Fruit fly (Drosophila melanogaster) whole organism, prepupa: ENCODE results near the gene CG5191.

ENCODE experiments used
- Blimp-1 ChIP-seq: fragments of 200-800 bp; sonication (Bioruptor generic); optimal IDR thresholded peaks from 3 replicates; lab custom pipeline; 2017; ENCODE audit warnings: missing biosample characterization, missing genetic modification characterization, mild to moderate bottlenecking, moderate library complexity, missing genetic modification reagents
- CG11294 ChIP-seq: fragments of 200-800 bp; sonication (Bioruptor generic); IDR thresholded peaks from 2 replicates; pipeline ENCODE4 v1.3.6; 2022; ENCODE audit warnings: missing biosample characterization, missing genetic modification characterization
- CG11762 ChIP-seq: fragments of 200-800 bp; sonication (Bioruptor generic); optimal IDR thresholded peaks from 3 replicates; lab custom pipeline; 2016; ENCODE audit warnings: missing biosample characterization, missing genetic modification characterization; ENCODE audit not compliant: insufficient read depth
- CG15336 ChIP-seq: fragments of 200-800 bp; sonication (Bioruptor generic); IDR thresholded peaks from 2 replicates; pipeline ENCODE4 v1.3.6; 2022; ENCODE audit warnings: missing biosample characterization, missing genetic modification characterization
- CG1621 ChIP-seq: fragments of 200-800 bp; sonication (Bioruptor generic); optimal IDR thresholded peaks from 3 replicates; lab custom pipeline; 2018; ENCODE audit warnings: missing biosample characterization, mild to moderate bottlenecking, missing genetic modification characterization
- CG3032 ChIP-seq: fragments of 200-800 bp; optimal IDR thresholded peaks from 2 replicates; lab custom pipeline; 2019; ENCODE audit warnings: missing biosample characterization, mild to moderate bottlenecking, missing genetic modification characterization, moderate library complexity
- CG31627 ChIP-seq: fragments of 200-800 bp; sonication (Bioruptor generic); optimal IDR thresholded peaks from 3 replicates; lab custom pipeline; 2016; ENCODE audit warnings: missing biosample characterization, missing genetic modification characterization
- CG3919 ChIP-seq: fragments of 200-800 bp; sonication (Bioruptor generic); optimal IDR thresholded peaks from 3 replicates; lab custom pipeline; 2016; ENCODE audit warnings: missing biosample characterization, missing genetic modification characterization
- CG6276 ChIP-seq: fragments of 200-800 bp; sonication (Bioruptor generic); optimal IDR thresholded peaks from 2 replicates; lab custom pipeline; 2017; ENCODE audit warnings: missing biosample characterization, mild to moderate bottlenecking, missing genetic modification characterization
- CG7368 ChIP-seq: fragments of 200-800 bp; sonication (Bioruptor generic); optimal IDR thresholded peaks from 3 replicates; lab custom pipeline; 2016; ENCODE audit warnings: missing biosample characterization, missing genetic modification characterization
- CG8319 ChIP-seq: fragments of 200-800 bp; sonication (Bioruptor generic); optimal IDR thresholded peaks from 3 replicates; lab custom pipeline; 2016; ENCODE audit warnings: missing biosample characterization, missing genetic modification characterization
- CG8632 ChIP-seq: fragments of 200-800 bp; sonication (Bioruptor generic); optimal IDR thresholded peaks from 3 replicates; lab custom pipeline; 2016; ENCODE audit warnings: missing biosample characterization, missing genetic modification characterization
- CG9139 ChIP-seq: fragments of 200-800 bp; sonication (Bioruptor generic); optimal IDR thresholded peaks from 3 replicates; lab custom pipeline; 2017; ENCODE audit warnings: missing biosample characterization, mild to moderate bottlenecking, missing genetic modification characterization
- Eip75B ChIP-seq: fragments of 200-800 bp; sonication (Bioruptor generic); optimal IDR thresholded peaks from 3 replicates; lab custom pipeline; 2016; ENCODE audit warnings: missing biosample characterization, missing genetic modification characterization
- Eip78C ChIP-seq: fragments of 200-800 bp; sonication (Bioruptor generic); peaks from one replicate; lab custom pipeline; 2016; ENCODE audit warnings: missing biosample characterization, missing genetic modification characterization
- Eip93F ChIP-seq: fragments of 200-800 bp; sonication (Bioruptor generic); optimal IDR thresholded peaks from 2 replicates; lab custom pipeline; 2016; ENCODE audit warnings: missing biosample characterization, mild to moderate bottlenecking, missing genetic modification characterization
- Ets21C ChIP-seq: fragments of 200-800 bp; sonication (Bioruptor generic); optimal IDR thresholded peaks from 3 replicates; lab custom pipeline; 2016; ENCODE audit warnings: missing biosample characterization, missing genetic modification characterization
- Ets96B ChIP-seq: fragments of 200-800 bp; optimal IDR thresholded peaks from 2 replicates; lab custom pipeline; 2019; ENCODE audit warnings: missing biosample characterization, mild to moderate bottlenecking, missing genetic modification characterization, moderate library complexity
- Hr38 ChIP-seq: sonication (Bioruptor generic); optimal IDR thresholded peaks from 2 replicates; lab custom pipeline; 2016; ENCODE audit warnings: missing biosample characterization, missing genetic modification characterization
- Hr39 ChIP-seq: fragments of 200-800 bp; sonication (Bioruptor generic); optimal IDR thresholded peaks from 2 replicates; lab custom pipeline; 2016; ENCODE audit warnings: missing biosample characterization, missing genetic modification characterization
- Hr4 ChIP-seq: fragments of 200-800 bp; sonication (Bioruptor generic); optimal IDR thresholded peaks from 3 replicates; lab custom pipeline; 2016; ENCODE audit warnings: missing biosample characterization, missing genetic modification characterization
- Lpt ChIP-seq: fragments of 200-800 bp; sonication (Bioruptor generic); optimal IDR thresholded peaks from 3 replicates; lab custom pipeline; 2016; ENCODE audit warnings: missing biosample characterization, missing genetic modification characterization
- OdsH ChIP-seq: fragments of 200-800 bp; sonication (Bioruptor generic); optimal IDR thresholded peaks from 3 replicates; lab custom pipeline; 2016; ENCODE audit warnings: missing biosample characterization, missing genetic modification characterization
- Smox ChIP-seq: fragments of 200-800 bp; sonication (Bioruptor generic); optimal IDR thresholded peaks from 3 replicates; lab custom pipeline; 2016; ENCODE audit warnings: missing biosample characterization, missing genetic modification characterization
- Sox102F ChIP-seq: fragments of 200-800 bp; sonication (Bioruptor generic); optimal IDR thresholded peaks from 2 replicates; lab custom pipeline; 2016; ENCODE audit warnings: missing biosample characterization, mild to moderate bottlenecking, missing genetic modification characterization
- Sox14 ChIP-seq: fragments of 200-800 bp; sonication (Bioruptor generic); optimal IDR thresholded peaks from 3 replicates; lab custom pipeline; 2016; ENCODE audit warnings: missing biosample characterization, missing genetic modification characterization
- Sox15 ChIP-seq: fragments of 200-800 bp; sonication (Bioruptor generic); optimal IDR thresholded peaks from 3 replicates; lab custom pipeline; 2016; ENCODE audit warnings: missing biosample characterization, missing genetic modification characterization
- acj6 ChIP-seq: fragments of 200-800 bp; sonication (Bioruptor generic); optimal IDR thresholded peaks from 3 replicates; lab custom pipeline; 2016; ENCODE audit warnings: missing biosample characterization, missing genetic modification characterization
- cyc ChIP-seq: fragments of 200-800 bp; sonication (Bioruptor generic); optimal IDR thresholded peaks from 3 replicates; lab custom pipeline; 2016; ENCODE audit warnings: missing biosample characterization, missing genetic modification characterization
- dac ChIP-seq: fragments of 200-800 bp; sonication (Bioruptor generic); optimal IDR thresholded peaks from 2 replicates; lab custom pipeline; 2017; ENCODE audit warnings: missing biosample characterization, mild to moderate bottlenecking, missing genetic modification characterization
- eg ChIP-seq: fragments of 200-800 bp; sonication (Bioruptor generic); IDR thresholded peaks from 3 replicates; pipeline ENCODE4 v1.3.6; 2022; ENCODE audit warnings: missing biosample characterization, missing genetic modification characterization
- esn ChIP-seq: fragments of 200-800 bp; sonication (Bioruptor generic); optimal IDR thresholded peaks from 2 replicates; lab custom pipeline; 2016; ENCODE audit warnings: missing biosample characterization, mild to moderate bottlenecking, missing genetic modification characterization, moderate library complexity
- fd85E ChIP-seq: fragments of 200-800 bp; sonication (Bioruptor generic); optimal IDR thresholded peaks from 3 replicates; lab custom pipeline; 2016; ENCODE audit warnings: missing biosample characterization, missing genetic modification characterization
- fkh ChIP-seq: fragments of 200-800 bp; sonication (Bioruptor generic); optimal IDR thresholded peaks from 3 replicates; lab custom pipeline; 2017; ENCODE audit warnings: missing biosample characterization, mild to moderate bottlenecking, missing genetic modification characterization, moderate library complexity
- lz ChIP-seq: fragments of 200-800 bp; sonication (Bioruptor generic); optimal IDR thresholded peaks from 3 replicates; lab custom pipeline; 2016; ENCODE audit warnings: missing biosample characterization, missing genetic modification characterization
- net ChIP-seq: fragments of 200-800 bp; sonication (Bioruptor generic); optimal IDR thresholded peaks from 3 replicates; lab custom pipeline; 2016; ENCODE audit warnings: missing biosample characterization, missing genetic modification characterization
- pdm3 ChIP-seq: fragments of 200-800 bp; sonication (Bioruptor generic); optimal IDR thresholded peaks from 3 replicates; lab custom pipeline; 2016; ENCODE audit warnings: missing biosample characterization, missing genetic modification characterization
- ss ChIP-seq, 2 experiments: fragments of 200-800 bp; sonication (Bioruptor generic); optimal IDR thresholded peaks; 2 replicates in 1 of 2; 3 replicates in 1 of 2; lab custom pipeline; 2017 to 2018; ENCODE audit warnings: mild to moderate bottlenecking in 2 of 2, missing biosample characterization in 2 of 2, missing genetic modification characterization in 2 of 2, moderate library complexity in 1 of 2
- svp ChIP-seq: fragments of 200-800 bp; sonication (Bioruptor generic); peaks from one replicate; lab custom pipeline; 2016; ENCODE audit warnings: missing biosample characterization, missing genetic modification characterization
- topi ChIP-seq: fragments of 200-800 bp; sonication (Bioruptor generic); optimal IDR thresholded peaks from 3 replicates; lab custom pipeline; 2016; ENCODE audit warnings: missing biosample characterization, missing genetic modification characterization
- vri ChIP-seq: fragments of 200-800 bp; sonication (Bioruptor generic); optimal IDR thresholded peaks from 3 replicates; lab custom pipeline; 2016; ENCODE audit warnings: missing biosample characterization, mild to moderate bottlenecking, missing genetic modification characterization

CG5191 gene

DNA sequence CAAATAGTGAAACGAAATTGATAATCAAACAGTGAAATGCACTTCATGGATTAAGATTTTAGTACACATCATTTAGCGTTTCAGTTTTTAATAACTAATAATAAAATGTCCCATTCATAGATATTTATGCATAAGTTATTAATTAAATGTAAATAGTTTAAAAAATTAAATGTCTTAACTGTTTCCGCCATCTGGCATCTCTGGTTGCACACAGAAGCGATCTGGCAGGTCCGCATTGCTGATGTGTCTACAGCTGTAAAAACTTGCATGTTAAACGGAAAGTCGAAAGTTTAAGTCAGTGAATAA lies 27.8 kb downstream of the CG5191 start, which contains the start of gene Srp72 (continued):
- TF ChIP-seq Eip78C (GFP tag; lab: Kevin White, UChicago): peak; percentile 77
- TF ChIP-seq pdm3: peak; percentile 55
- TF ChIP-seq Hr4 (GFP tag; lab: Kevin White, UChicago): peak; percentile 59
- TF ChIP-seq Lpt (GFP tag; lab: Kevin White, UChicago): peak; percentile 35
- TF ChIP-seq Ets21C (GFP tag; lab: Kevin White, UChicago): peak; percentile 0
- TF ChIP-seq CG6276 (GFP tag; lab: Kevin White, UChicago): no peak
- peak; percentile 35 for TF ChIP-seq CG7368 (GFP tag; lab: Kevin White, UChicago)
- TF ChIP-seq Hr38: no peak
- TF ChIP-seq esn: peak; percentile 60
- no peak for TF ChIP-seq Ets96B (tag; lab: Kevin White, UChicago)
- TF ChIP-seq CG9139 (GFP tag; lab: Kevin White, UChicago): no peak
- no peak for TF ChIP-seq vri
- peak; percentile 13 for TF ChIP-seq fkh
- peak; percentile 54 for TF ChIP-seq OdsH (GFP tag; lab: Kevin White, UChicago)
- TF ChIP-seq net: no peak
- peak; percentile 8; the same call in 1 of the 2 replicates for TF ChIP-seq CG11294 (GFP tag; lab: Robert Waterston, UW)

DNA sequence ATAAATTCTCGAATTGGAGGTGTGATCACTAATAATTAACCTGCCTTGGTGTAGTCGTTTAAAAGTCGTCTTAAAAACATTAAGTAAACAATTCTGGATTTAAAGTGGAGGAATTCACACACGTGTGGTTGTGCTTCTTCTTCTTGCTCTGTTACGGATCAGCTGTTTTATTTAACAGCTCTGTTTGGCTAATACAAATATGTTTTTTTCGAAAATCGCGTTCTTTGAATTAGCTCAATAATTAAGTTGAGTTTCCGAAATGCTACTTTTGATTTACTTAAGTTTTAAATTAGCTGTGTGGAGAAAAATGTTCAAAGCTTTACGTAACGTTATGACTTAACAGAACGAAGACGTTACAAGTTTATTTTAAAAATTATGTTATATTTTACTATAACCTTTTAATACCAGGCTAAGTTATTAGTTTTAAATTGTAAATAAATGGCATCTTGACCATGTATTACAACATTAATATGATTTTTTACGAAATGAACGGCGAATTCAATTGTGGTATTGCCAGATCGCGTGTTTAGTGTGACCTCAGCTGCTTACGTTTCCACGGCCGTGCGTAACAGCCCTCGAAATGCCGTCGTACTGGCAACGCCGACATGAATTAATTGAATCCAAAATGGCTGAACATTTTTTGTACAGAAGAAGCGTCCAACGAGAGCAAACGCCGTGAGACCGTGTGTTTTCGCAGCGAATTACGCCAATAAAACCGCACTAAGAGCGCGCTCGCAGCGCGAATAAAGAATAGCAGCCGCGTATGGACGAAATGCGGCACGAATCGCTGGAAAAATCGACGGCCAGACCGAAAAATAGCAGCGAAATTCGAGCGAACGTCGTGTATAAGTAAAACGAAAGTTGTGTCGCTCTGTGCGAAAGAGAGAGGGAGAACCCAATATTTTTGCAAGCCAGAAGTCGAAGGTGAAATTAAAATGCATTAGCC lies 32.1 kb downstream of the CG5191 start, which contains the start of the genes Pus1 and bon:
Gene Pus1, minus strand, starts transcription at position 155 of the 946 bp plus-strand sequence.
Gene bon, plus strand, starts transcription at position 623 of the 946 bp plus-strand sequence.
- TF ChIP-seq CG11762: no peak
- TF ChIP-seq OdsH (GFP tag; lab: Kevin White, UChicago): no peak
- TF ChIP-seq cyc (GFP tag; lab: Kevin White, UChicago): peak; percentile 27
- TF ChIP-seq topi (GFP tag; lab: Kevin White, UChicago): peak; percentile 3
- TF ChIP-seq acj6 (GFP tag; lab: Kevin White, UChicago): peak; percentile 12
- no peak for TF ChIP-seq Lpt (GFP tag; lab: Kevin White, UChicago)
- no peak for TF ChIP-seq net
- TF ChIP-seq Hr38: no peak
- TF ChIP-seq lz (GFP tag; lab: Kevin White, UChicago): peak; percentile 53
- TF ChIP-seq CG15336 (GFP tag; lab: Robert Waterston, UW): no peak
- TF ChIP-seq CG31627: peak; percentile 30
- no peak for TF ChIP-seq CG8632 (GFP tag; lab: Kevin White, UChicago)
- TF ChIP-seq Eip93F (GFP tag; lab: Kevin White, UChicago): no peak
- no peak for TF ChIP-seq CG9139 (GFP tag; lab: Kevin White, UChicago)
- peak; percentile 65 for TF ChIP-seq Eip78C (GFP tag; lab: Kevin White, UChicago)
- TF ChIP-seq Eip75B (GFP tag; lab: Kevin White, UChicago): peak; percentile 1
- peak; percentile 73 for TF ChIP-seq svp
- peak; percentile 58 for TF ChIP-seq CG1621 (tag; lab: Kevin White, UChicago)
- peak; percentile 16 for TF ChIP-seq Smox
- TF ChIP-seq CG3919 (GFP tag; lab: Kevin White, UChicago): peak; percentile 19
- no peak for TF ChIP-seq CG8319
- TF ChIP-seq dac (GFP tag; lab: Kevin White, UChicago): no peak
- peak; percentile 36 for TF ChIP-seq esn
- peak in 1 of 2 experiments; percentile 6 for TF ChIP-seq ss (GFP tag; optimal IDR thresholded peaks at IDR 0.05; lab: Kevin White, UChicago)
- TF ChIP-seq Sox102F (GFP tag; lab: Kevin White, UChicago): peak; percentile 24
- 0 out of 3 replicates have a peak, but pooled peaks have one; percentile 14 for TF ChIP-seq eg (GFP tag; lab: Robert Waterston, UW)
- TF ChIP-seq Ets21C (GFP tag; lab: Kevin White, UChicago): no peak
- peak; percentile 57 for TF ChIP-seq fkh
- TF ChIP-seq Ets96B (tag; lab: Kevin White, UChicago): no peak
- TF ChIP-seq Hr39 (GFP tag; lab: Kevin White, UChicago): peak; percentile 26
- peak; percentile 33 for TF ChIP-seq CG3032 (tag; lab: Kevin White, UChicago)
- no peak for TF ChIP-seq Sox14 (GFP tag; lab: Kevin White, UChicago)
- peak; percentile 12 for TF ChIP-seq pdm3
- no peak for TF ChIP-seq Sox15 (GFP tag; lab: Kevin White, UChicago)
- TF ChIP-seq CG7368 (GFP tag; lab: Kevin White, UChicago): no peak
- no peak for TF ChIP-seq fd85E (GFP tag; lab: Kevin White, UChicago)
- peak; percentile 46 for TF ChIP-seq Blimp-1
